Worm (Caenorhabditis elegans) whole organism, L1 larva: ENCODE measurements around the gene sra-32.

ENCODE experiments used
- ceh-82 ChIP-seq, 3 experiments: fragments of 150-350 bp in 1 of 3; sonication (generic microtip) in 2 of 3; optimal IDR thresholded peaks; 2 replicates each; lab custom pipeline; 2014 to 2017; ENCODE audit warnings: missing biosample characterization in 3 of 3, missing genetic modification characterization in 3 of 3
- ces-1 ChIP-seq: fragments of 150-350 bp; optimal IDR thresholded peaks from 2 replicates; lab custom pipeline; 2014; ENCODE audit warnings: missing biosample characterization, missing genetic modification reagents, missing genetic modification characterization
- elt-3 ChIP-seq, 6 experiments: fragments of 150-350 bp in 1 of 6; sonication (generic microtip); optimal IDR thresholded peaks; 2 replicates each; lab custom pipeline; 2017 to 2018; ENCODE audit warnings: missing biosample characterization in 6 of 6, missing genetic modification characterization in 6 of 6, inconsistent platforms in 1 of 6
- irx-1 ChIP-seq: sonication (generic microtip); optimal IDR thresholded peaks from 2 replicates; lab custom pipeline; 2016; ENCODE audit warnings: missing genetic modification characterization, missing compliant biosample characterization
- lin-15B ChIP-seq: fragments of 150-350 bp; sonication (generic microtip); optimal IDR thresholded peaks from 3 replicates; lab custom pipeline; 2014; ENCODE audit warnings: missing biosample characterization, missing genetic modification characterization
- lin-39 ChIP-seq: fragments of 150-350 bp; optimal IDR thresholded peaks from 2 replicates; lab custom pipeline; 2014; ENCODE audit warnings: missing biosample characterization, missing genetic modification reagents, missing genetic modification characterization
- nhr-28 ChIP-seq: fragments of 150-350 bp; optimal IDR thresholded peaks from 2 replicates; lab custom pipeline; 2014; ENCODE audit warnings: missing biosample characterization, missing genetic modification characterization
- nhr-71 ChIP-seq: sonication (generic microtip); optimal IDR thresholded peaks from 2 replicates; lab custom pipeline; 2016; ENCODE audit warnings: mild to moderate bottlenecking, missing genetic modification characterization, moderate library complexity, missing compliant biosample characterization
- rnt-1 ChIP-seq: sonication (generic microtip); optimal IDR thresholded peaks from 2 replicates; lab custom pipeline; 2016; ENCODE audit warnings: mild to moderate bottlenecking, missing genetic modification characterization, moderate library complexity, missing compliant biosample characterization
- snpc-4 ChIP-seq: fragments of 150-350 bp; optimal IDR thresholded peaks from 2 replicates; lab custom pipeline; 2014; ENCODE audit warnings: missing biosample characterization, missing genetic modification characterization
- ztf-11 ChIP-seq, 2 experiments: sonication (generic microtip); optimal IDR thresholded peaks; 2 replicates each; lab custom pipeline; 2016 to 2017; ENCODE audit warnings: missing genetic modification characterization in 2 of 2, missing biosample characterization in 1 of 2, missing compliant biosample characterization in 1 of 2

- no peak for TF ChIP-seq ztf-11 (tag; optimal IDR thresholded peaks at IDR 0.05; lab: Kevin White, UChicago)
- no peak for TF ChIP-seq ces-1 (GFP tag; lab: Kevin White, UChicago)
- TF ChIP-seq nhr-71 (tag; lab: Kevin White, UChicago): no peak
- TF ChIP-seq rnt-1 (tag; lab: Kevin White, UChicago): no peak
- no peak for TF ChIP-seq ceh-82 (tag; optimal IDR thresholded peaks at IDR 0.05; lab: Kevin White, UChicago)
- no peak for TF ChIP-seq elt-3 (tag; optimal IDR thresholded peaks at IDR 0.05; lab: Kevin White, UChicago)
- TF ChIP-seq irx-1 (tag; lab: Kevin White, UChicago): no peak
- TF ChIP-seq lin-15B (tag; lab: Kevin White, UChicago): no peak
- no peak for TF ChIP-seq lin-39 (tag; lab: Kevin White, UChicago)
- TF ChIP-seq snpc-4 (tag; lab: Kevin White, UChicago): no peak
- TF ChIP-seq nhr-28: no peak
These were observed 40.1 kb upstream of the sra-32 start, which contains the start of gene vab-1 for ce11 chrII:4571868-4572267.
